Worm (Caenorhabditis elegans): ENCODE data around the gene nhr-43.

The nhr-43 gene

DNA sequence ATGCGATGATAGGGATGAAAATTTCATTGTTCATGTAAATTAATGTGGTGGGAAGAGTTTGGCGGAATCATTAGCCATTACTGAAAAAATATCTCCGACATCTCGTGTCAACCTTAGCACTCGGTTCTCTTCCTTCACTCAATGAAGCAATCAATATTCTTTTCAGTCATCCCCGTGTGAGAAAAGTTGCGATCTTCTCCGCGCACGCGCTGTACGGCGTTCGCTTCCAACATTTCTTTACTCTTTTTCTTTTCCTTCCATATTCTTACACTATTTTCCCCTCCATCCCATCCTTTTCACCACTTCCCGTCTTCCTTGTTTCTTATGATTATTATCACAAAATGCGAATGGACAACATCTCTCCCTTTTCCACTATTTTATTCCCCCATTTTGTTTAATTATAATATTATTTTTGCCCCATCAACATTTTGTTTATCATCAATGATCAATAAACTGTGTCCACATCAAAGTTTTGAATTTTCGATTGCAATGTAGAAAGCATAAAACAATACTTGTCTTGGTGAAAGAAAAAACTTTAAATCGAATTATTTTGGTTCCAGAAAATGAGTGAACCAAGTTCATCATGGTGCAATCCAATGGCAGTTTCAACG, 39.3 kb upstream of the nhr-43 start, which contains the start of gene mob-1 (continued):
- TF ChIP-seq nhr-102 (tag; optimal IDR thresholded peaks at IDR 0.05) = no peak
- TF ChIP-seq mxl-2 (GFP tag; conservative IDR thresholded peaks at IDR 0.05) = no peak
- TF ChIP-seq unc-62 (GFP tag; optimal IDR thresholded peaks at IDR 0.05 in 1 of 2) = no peak
- no peak for TF ChIP-seq unc-62 (tag; optimal IDR thresholded peaks at IDR 0.05)
- peak; percentile 42 for TF ChIP-seq dve-1 (tag; optimal IDR thresholded peaks at IDR 0.05; ENCODE audit: insufficient read depth)
- TF ChIP-seq lin-38 (GFP tag; IDR thresholded peaks at IDR 0.05) = peak; percentile 39
- TF ChIP-seq cey-2 (tag; optimal IDR thresholded peaks at IDR 0.05; ENCODE audit: borderline replicate concordance, insufficient read depth) = no peak
- peak; percentile 66 for TF ChIP-seq mxl-3 (GFP tag; optimal IDR thresholded peaks at IDR 0.05)
- TF ChIP-seq zag-1 (tag; optimal IDR thresholded peaks at IDR 0.05) = no peak
- TF ChIP-seq snpc-1.2 (GFP tag; IDR thresholded peaks at IDR 0.05) = 0 out of 2 replicates have a peak, but pooled peaks have one; percentile 11
- TF ChIP-seq mes-2 (tag; optimal IDR thresholded peaks at IDR 0.05; ENCODE audit: poor library complexity, severe bottlenecking) = peak; percentile 29
- TF ChIP-seq jun-1 (tag; optimal IDR thresholded peaks at IDR 0.05) = no peak
- no peak for TF ChIP-seq Y105C5A.15 (GFP tag; IDR thresholded peaks at IDR 0.05)
- TF ChIP-seq zip-11 (GFP tag; IDR thresholded peaks at IDR 0.05) = no peak
- peak; percentile 7 for TF ChIP-seq nhr-77 (tag; optimal IDR thresholded peaks at IDR 0.05)
- no peak for TF ChIP-seq nhr-76 (tag; optimal IDR thresholded peaks at IDR 0.05)
- TF ChIP-seq egl-43 (GFP tag; IDR thresholded peaks at IDR 0.05) = no peak
- peak in 1 of 2 experiments; percentile 31 for TF ChIP-seq lsy-2 (tag; optimal IDR thresholded peaks at IDR 0.05)

ce11 chrIV:11863428-11863827, 36.0 kb upstream of the nhr-43 start:
- TF ChIP-seq daf-16 (GFP tag; optimal IDR thresholded peaks at IDR 0.05) (no peak), daf-16 (tag; optimal IDR thresholded peaks at IDR 0.05) (peak; percentile 32), dve-1 (tag; optimal IDR thresholded peaks at IDR 0.05; ENCODE audit: insufficient read depth) (peak; percentile 28), zip-2 (tag; optimal IDR thresholded peaks at IDR 0.05) (no peak), nhr-6 (tag; optimal IDR thresholded peaks at IDR 0.05) (peak; percentile 86), zag-1 (tag; optimal IDR thresholded peaks at IDR 0.05) (no peak)

DNA sequence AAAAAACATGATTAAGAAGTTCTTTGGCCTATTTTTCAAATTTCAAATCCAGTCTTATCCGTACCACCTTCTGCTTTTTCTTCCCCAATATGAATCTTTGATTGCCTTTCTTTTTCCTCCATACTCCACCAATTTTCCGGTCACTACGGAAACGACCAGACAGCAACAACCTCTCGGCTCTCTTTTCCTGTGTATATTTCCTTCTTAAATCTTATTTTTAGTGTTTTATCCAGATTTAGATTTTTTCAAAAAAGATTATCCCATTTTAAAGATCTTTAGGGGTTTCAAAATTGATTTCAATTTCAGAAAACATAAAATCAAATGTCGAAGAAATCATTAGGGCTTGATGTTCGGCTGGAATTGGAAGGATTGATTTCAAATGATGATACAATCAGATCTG, 35.2 kb upstream of the nhr-43 start, which contains the start of gene trpa-1:
TSS of gene trpa-1 (plus strand) at position 301 of the 400 bp plus-strand sequence.
- no peak for TF ChIP-seq nhr-111 (GFP tag; optimal IDR thresholded peaks at IDR 0.05)
- TF ChIP-seq dmd-9 (GFP tag; IDR thresholded peaks at IDR 0.05) = no peak
- TF ChIP-seq nhr-11 (tag; optimal IDR thresholded peaks at IDR 0.05) = no peak
- TF ChIP-seq dpl-1 (GFP tag; optimal IDR thresholded peaks at IDR 0.05) = no peak

DNA sequence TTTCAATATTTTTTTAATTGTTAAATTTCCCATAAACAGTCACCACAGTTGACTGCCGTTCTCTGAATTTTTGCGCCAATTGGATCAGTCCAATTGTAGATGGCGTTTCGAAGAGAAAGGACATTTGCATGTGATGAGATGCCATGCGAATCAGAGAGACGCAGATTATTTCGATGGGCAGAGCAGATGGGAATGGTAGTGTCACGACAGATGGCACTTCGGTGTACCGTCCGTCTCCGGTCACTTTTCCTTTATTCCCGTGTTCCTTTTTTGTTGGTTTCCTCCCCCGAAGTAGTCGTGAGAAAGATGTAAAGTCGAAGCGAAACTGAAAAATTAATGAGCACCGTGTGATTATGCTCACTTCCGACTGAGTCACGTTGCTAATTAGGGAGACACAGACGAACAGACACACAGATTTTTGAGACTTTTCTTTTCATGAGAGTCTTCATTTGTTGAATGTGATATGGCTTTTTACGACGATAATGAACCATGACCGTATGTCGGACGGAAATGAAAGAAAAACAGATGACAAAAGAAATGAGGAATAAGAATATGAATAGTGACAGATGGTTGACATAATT, 31.6 kb upstream of the nhr-43 start:
- TF ChIP-seq mxl-2 (GFP tag; conservative IDR thresholded peaks at IDR 0.05) (no peak), aha-1 (tag) (no peak), dmd-8 (GFP tag; IDR thresholded peaks at IDR 0.05) (0 out of 2 replicates have a peak, but pooled peaks have one; percentile 42)

- TF ChIP-seq aha-1 (tag) = peak; percentile 53
- TF ChIP-seq unc-62 (GFP tag; optimal IDR thresholded peaks at IDR 0.05 in 1 of 2) = peak in 1 of 2 experiments; percentile 65
- no peak for TF ChIP-seq unc-62 (tag; optimal IDR thresholded peaks at IDR 0.05)
- TF ChIP-seq ceh-20 (GFP tag; IDR thresholded peaks at IDR 0.05) = no peak
Measured at ce11 chrIV:11868452-11868851, 30.9 kb upstream of the nhr-43 start.

DNA sequence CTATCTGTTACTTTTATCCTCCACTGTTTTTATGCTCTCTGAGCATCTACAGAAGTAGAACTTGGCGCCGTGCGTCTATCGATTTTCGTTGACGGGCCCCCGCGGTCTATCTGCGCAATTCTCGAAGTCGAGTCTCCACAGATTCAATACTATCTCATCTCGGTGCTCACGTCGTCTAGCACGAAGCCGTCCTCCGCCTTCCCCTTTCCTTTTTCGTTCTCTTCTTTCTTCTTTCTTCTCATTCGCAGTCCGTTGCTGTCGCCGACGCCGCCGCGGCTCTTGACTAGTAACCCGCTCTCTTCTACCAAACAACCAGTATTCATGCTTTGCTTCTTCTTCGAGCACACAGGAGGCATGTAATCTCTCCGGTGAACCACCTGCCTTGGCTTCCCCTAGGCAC, 28.3 kb upstream of the nhr-43 start:
- TF ChIP-seq aly-2 (tag; optimal IDR thresholded peaks at IDR 0.05) (no peak), T26A8.4 (GFP tag; IDR thresholded peaks at IDR 0.05) (no peak), set-16 (GFP tag; IDR thresholded peaks at IDR 0.05) (peak; percentile 76), ceh-28 (tag; optimal IDR thresholded peaks at IDR 0.05) (peak; percentile 9), Y48G9A.11 (GFP tag; IDR thresholded peaks at IDR 0.05) (no peak), ceh-32 (tag; optimal IDR thresholded peaks at IDR 0.05; ENCODE audit: poor library complexity) (no peak), sdz-12 (GFP tag; optimal IDR thresholded peaks at IDR 0.05) (no peak), ztf-11 (tag; optimal IDR thresholded peaks at IDR 0.05) (no peak), gei-8 (GFP tag; optimal IDR thresholded peaks at IDR 0.05) (no peak), zag-1 (tag; optimal IDR thresholded peaks at IDR 0.05) (no peak), daf-16 (GFP tag; optimal IDR thresholded peaks at IDR 0.05) (no peak), daf-16 (tag; optimal IDR thresholded peaks at IDR 0.05) (no peak), hlh-30 (tag; optimal IDR thresholded peaks at IDR 0.05; ENCODE audit: insufficient read depth) (peak; percentile 15), dmd-8 (GFP tag; IDR thresholded peaks at IDR 0.05) (no peak), ceh-62 (tag; optimal IDR thresholded peaks at IDR 0.05) (no peak), zip-11 (GFP tag; IDR thresholded peaks at IDR 0.05) (no peak), nhr-102 (tag; optimal IDR thresholded peaks at IDR 0.05) (no peak), daf-8 (GFP tag; IDR thresholded peaks at IDR 0.05) (no peak)

Measured in whole organism, L4 larva.